Fruit fly (Drosophila melanogaster) whole organism, pupa: ENCODE data around the gene CG46467.

Experiments
- CG8301 ChIP-seq: fragments of 200-800 bp; sonication (Bioruptor generic); optimal IDR thresholded peaks from 2 replicates; lab custom pipeline; 2018; ENCODE audit warnings: missing biosample characterization, mild to moderate bottlenecking, missing genetic modification characterization
- D1 ChIP-seq: fragments of 200-800 bp; sonication (Bioruptor generic); optimal IDR thresholded peaks from 2 replicates; lab custom pipeline; 2018; ENCODE audit warnings: missing biosample characterization, mild to moderate bottlenecking, missing genetic modification characterization, moderate library complexity

DNA sequence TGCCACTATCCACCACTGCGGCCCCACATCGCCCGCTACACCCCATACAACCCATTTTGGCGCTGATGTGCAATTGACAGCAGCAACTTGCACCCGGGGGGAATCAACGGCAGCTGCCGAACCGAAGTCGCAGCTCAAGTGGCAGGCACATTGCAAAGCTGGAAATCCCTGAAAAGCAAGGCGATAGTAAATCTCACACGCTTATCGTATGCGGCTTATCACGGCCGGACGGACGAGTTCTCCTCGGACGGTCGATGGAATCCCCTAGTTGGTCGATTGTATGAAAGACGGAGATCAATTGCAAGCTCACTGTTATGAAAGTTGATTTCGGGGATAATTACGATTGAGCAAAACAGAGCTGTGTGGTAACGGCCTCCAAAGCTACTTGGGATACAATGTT lies 8.3 kb downstream of the CG46467 start:
- no peak for TF ChIP-seq CG8301
- no peak for TF ChIP-seq D1 (tag; lab: Kevin White, UChicago)
